Worm (Caenorhabditis elegans) whole organism, L3 larva: ENCODE data around the gene Y44F5A.1.

Experiments
- R02D3.7 ChIP-seq: fragments of 150-350 bp; optimal IDR thresholded peaks from 2 replicates; lab custom pipeline; 2014; ENCODE audit warnings: missing biosample characterization, missing genetic modification characterization
- aly-2 ChIP-seq: fragments of 150-350 bp; optimal IDR thresholded peaks from 2 replicates; lab custom pipeline; 2014; ENCODE audit warnings: missing biosample characterization, missing genetic modification characterization
- fkh-10 ChIP-seq: sonication (generic microtip); optimal IDR thresholded peaks from 2 replicates; lab custom pipeline; 2017; ENCODE audit warnings: missing biosample characterization, missing genetic modification reagents, missing genetic modification characterization
- fos-1 ChIP-seq: fragments of 150-350 bp; optimal IDR thresholded peaks from 2 replicates; lab custom pipeline; 2014; ENCODE audit warnings: missing biosample characterization, missing genetic modification characterization
- mdl-1 ChIP-seq: fragments of 150-350 bp; optimal IDR thresholded peaks from 2 replicates; lab custom pipeline; 2014; ENCODE audit warnings: missing biosample characterization, missing genetic modification characterization
- nhr-11 ChIP-seq: fragments of 150-350 bp; optimal IDR thresholded peaks from 2 replicates; lab custom pipeline; 2014; ENCODE audit warnings: missing biosample characterization, missing genetic modification characterization
- nhr-12 ChIP-seq: fragments of 150-350 bp; optimal IDR thresholded peaks from 2 replicates; lab custom pipeline; 2014; ENCODE audit warnings: missing biosample characterization, missing genetic modification characterization
- snpc-4 ChIP-seq: fragments of 150-350 bp; optimal IDR thresholded peaks from 2 replicates; lab custom pipeline; 2014; ENCODE audit warnings: missing biosample characterization, missing genetic modification characterization
- unc-62 ChIP-seq: fragments of 150-350 bp; sonication (generic microtip); optimal IDR thresholded peaks from 4 replicates; lab custom pipeline; 2014; ENCODE audit warnings: missing biosample characterization, missing genetic modification reagents, missing genetic modification characterization

DNA sequence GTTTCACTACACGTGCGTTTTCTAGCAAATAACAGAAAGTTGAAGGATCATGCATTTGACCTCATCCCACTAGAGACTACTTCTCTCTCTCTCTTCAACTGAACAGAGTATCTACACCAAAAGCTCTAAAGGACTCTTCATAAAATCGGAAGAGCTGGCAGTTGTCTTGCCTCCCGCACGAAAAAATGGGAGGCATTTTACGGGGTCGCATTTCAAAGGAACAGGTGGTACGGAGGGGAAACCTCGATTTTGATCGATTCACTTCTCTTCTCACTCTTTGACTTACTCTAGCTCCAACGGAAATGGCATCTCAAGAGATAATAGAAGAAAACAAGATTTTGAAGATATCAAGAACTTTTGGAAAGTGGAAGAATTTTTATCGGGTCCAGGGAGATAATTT is 35.7 kb upstream of the Y44F5A.1 start:
- peak; percentile 65 for TF ChIP-seq nhr-11 (tag; lab: Kevin White, UChicago)
- TF ChIP-seq fos-1 (tag; lab: Kevin White, UChicago), result no peak
- TF ChIP-seq unc-62, result no peak
- TF ChIP-seq mdl-1 (tag; lab: Kevin White, UChicago), result no peak
- TF ChIP-seq snpc-4, result no peak
- TF ChIP-seq fkh-10, result no peak
- no peak for TF ChIP-seq aly-2 (tag; lab: Kevin White, UChicago)
- no peak for TF ChIP-seq R02D3.7
- TF ChIP-seq nhr-12 (tag; lab: Kevin White, UChicago), result no peak
